Fruit fly (Drosophila melanogaster) whole organism: ENCODE data around the gene Amun.

Source experiments
- Dll ChIP-seq: fragments of >200 bp; optimal IDR thresholded peaks from 2 replicates; lab custom pipeline; 2017
- pan ChIP-seq: fragments of >200 bp; optimal IDR thresholded peaks from 2 replicates; lab custom pipeline; 2017
- usp ChIP-seq: fragments of >200 bp; optimal IDR thresholded peaks from 2 replicates; lab custom pipeline; 2017; ENCODE audit warnings: missing biosample characterization, missing genetic modification characterization, mixed read lengths

DNA sequence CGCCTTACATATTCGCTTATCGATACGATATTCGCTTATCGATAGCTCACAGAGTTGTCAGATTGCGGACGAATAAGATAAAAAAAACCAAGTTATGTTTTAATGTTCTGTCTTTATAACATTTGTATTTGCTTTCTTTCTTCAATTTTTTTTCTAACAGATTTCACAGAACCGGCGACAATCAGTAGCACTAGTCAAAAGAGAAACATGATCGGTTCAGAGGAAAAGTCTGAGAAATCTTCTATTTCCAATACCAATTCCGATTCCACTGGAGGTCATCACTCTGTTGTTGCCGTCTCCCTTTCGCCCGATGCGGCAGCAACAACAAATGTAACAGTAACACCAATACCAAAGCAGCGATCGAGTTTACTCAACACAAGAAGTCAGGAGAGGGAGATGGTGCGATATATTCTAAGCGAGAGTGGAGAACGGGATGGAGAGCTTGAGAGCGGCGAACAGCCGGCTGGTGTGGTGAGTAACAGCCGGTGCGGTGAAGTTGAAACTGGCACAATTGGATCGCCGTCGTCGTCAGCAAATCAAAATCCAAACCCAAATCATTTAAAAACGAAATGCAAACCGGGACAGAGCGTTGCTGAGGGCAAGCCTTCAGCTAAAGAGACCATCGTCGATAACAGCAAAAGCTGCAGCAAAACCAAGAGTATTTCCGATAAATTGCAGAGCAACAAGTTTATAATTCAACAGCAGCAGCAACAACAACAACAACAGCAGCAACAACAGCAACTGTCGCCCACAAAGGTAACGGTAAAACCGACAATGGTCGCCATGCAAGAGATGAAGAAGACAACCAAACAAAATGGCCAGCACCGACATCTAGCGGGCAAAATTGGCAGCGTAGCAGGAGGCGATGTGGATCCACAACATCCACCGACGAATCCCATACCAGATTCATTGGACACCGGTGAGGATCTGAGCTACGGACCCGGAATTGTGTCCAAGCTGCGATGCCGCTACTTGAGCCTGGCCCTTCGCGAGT is 33.5 kb downstream of the Amun start:
- no peak for TF ChIP-seq pan (lab: Kevin White, UChicago)
- peak; percentile 66 for TF ChIP-seq Dll (lab: Kevin White, UChicago)
- TF ChIP-seq usp (GFP tag; lab: Kevin White, UChicago): no peak
